Fruit fly (Drosophila melanogaster) whole organism, prepupa: ENCODE data around the gene Ugt35E2.
A peak's percentile ranks its signal among the peaks of the same experiment; 100 is the strongest.

ENCODE experiments used
- CG10669 ChIP-seq: fragments of 200-800 bp; sonication (Bioruptor generic); optimal IDR thresholded peaks from 3 replicates; lab custom pipeline; 2018; ENCODE audit warnings: missing biosample characterization, mild to moderate bottlenecking, missing genetic modification characterization, moderate library complexity
- CG11294 ChIP-seq: fragments of 200-800 bp; sonication (Bioruptor generic); IDR thresholded peaks from 2 replicates; pipeline ENCODE4 v1.3.6; 2022; ENCODE audit warnings: missing biosample characterization, missing genetic modification characterization
- CG11762 ChIP-seq: fragments of 200-800 bp; sonication (Bioruptor generic); optimal IDR thresholded peaks from 3 replicates; lab custom pipeline; 2016; ENCODE audit warnings: missing biosample characterization, missing genetic modification characterization; ENCODE audit not compliant: insufficient read depth
- CG11902 ChIP-seq: fragments of 200-800 bp; sonication (Bioruptor generic); optimal IDR thresholded peaks from 3 replicates; lab custom pipeline; 2016; ENCODE audit warnings: missing biosample characterization, missing genetic modification characterization
- CG15336 ChIP-seq: fragments of 200-800 bp; sonication (Bioruptor generic); IDR thresholded peaks from 2 replicates; pipeline ENCODE4 v1.3.6; 2022; ENCODE audit warnings: missing biosample characterization, missing genetic modification characterization
- CG1621 ChIP-seq: fragments of 200-800 bp; sonication (Bioruptor generic); optimal IDR thresholded peaks from 3 replicates; lab custom pipeline; 2018; ENCODE audit warnings: missing biosample characterization, mild to moderate bottlenecking, missing genetic modification characterization
- CG3032 ChIP-seq: fragments of 200-800 bp; optimal IDR thresholded peaks from 2 replicates; lab custom pipeline; 2019; ENCODE audit warnings: missing biosample characterization, mild to moderate bottlenecking, missing genetic modification characterization, moderate library complexity
- CG31627 ChIP-seq: fragments of 200-800 bp; sonication (Bioruptor generic); optimal IDR thresholded peaks from 3 replicates; lab custom pipeline; 2016; ENCODE audit warnings: missing biosample characterization, missing genetic modification characterization
- CG32006 ChIP-seq: fragments of 200-800 bp; sonication (Bioruptor generic); optimal IDR thresholded peaks from 3 replicates; lab custom pipeline; 2017; ENCODE audit warnings: missing biosample characterization, mild to moderate bottlenecking, missing genetic modification characterization
- CG34406 ChIP-seq: fragments of 200-800 bp; sonication (Bioruptor generic); optimal IDR thresholded peaks from 3 replicates; lab custom pipeline; 2016; ENCODE audit warnings: missing biosample characterization, missing genetic modification characterization
- CG4318 ChIP-seq: fragments of 200-800 bp; sonication (Bioruptor generic); optimal IDR thresholded peaks from 3 replicates; lab custom pipeline; 2017; ENCODE audit warnings: missing biosample characterization, mild to moderate bottlenecking, missing genetic modification characterization
- CG6276 ChIP-seq: fragments of 200-800 bp; sonication (Bioruptor generic); optimal IDR thresholded peaks from 2 replicates; lab custom pipeline; 2017; ENCODE audit warnings: missing biosample characterization, mild to moderate bottlenecking, missing genetic modification characterization
- CG6792 ChIP-seq: fragments of 200-800 bp; sonication (Bioruptor generic); optimal IDR thresholded peaks from 3 replicates; lab custom pipeline; 2016; ENCODE audit warnings: missing biosample characterization, missing genetic modification characterization
- CG6808 ChIP-seq: fragments of 200-800 bp; sonication (Bioruptor generic); optimal IDR thresholded peaks from 3 replicates; lab custom pipeline; 2017; ENCODE audit warnings: missing biosample characterization, missing genetic modification characterization, mild to moderate bottlenecking, moderate library complexity, missing genetic modification reagents
- CG6854 ChIP-seq: fragments of 200-800 bp; sonication (Bioruptor generic); optimal IDR thresholded peaks from 2 replicates; lab custom pipeline; 2017; ENCODE audit warnings: missing biosample characterization, mild to moderate bottlenecking, missing genetic modification characterization
- CG7368 ChIP-seq: fragments of 200-800 bp; sonication (Bioruptor generic); optimal IDR thresholded peaks from 3 replicates; lab custom pipeline; 2016; ENCODE audit warnings: missing biosample characterization, missing genetic modification characterization
- CG8119 ChIP-seq: fragments of 200-800 bp; sonication (Bioruptor generic); IDR thresholded peaks from 3 replicates; pipeline ENCODE4 v1.3.6; 2022; ENCODE audit warnings: missing biosample characterization, missing genetic modification characterization
- CG9139 ChIP-seq: fragments of 200-800 bp; sonication (Bioruptor generic); optimal IDR thresholded peaks from 3 replicates; lab custom pipeline; 2017; ENCODE audit warnings: missing biosample characterization, mild to moderate bottlenecking, missing genetic modification characterization
- Eip75B ChIP-seq: fragments of 200-800 bp; sonication (Bioruptor generic); optimal IDR thresholded peaks from 3 replicates; lab custom pipeline; 2016; ENCODE audit warnings: missing biosample characterization, missing genetic modification characterization
- Ets21C ChIP-seq: fragments of 200-800 bp; sonication (Bioruptor generic); optimal IDR thresholded peaks from 3 replicates; lab custom pipeline; 2016; ENCODE audit warnings: missing biosample characterization, missing genetic modification characterization
- Ets96B ChIP-seq: fragments of 200-800 bp; optimal IDR thresholded peaks from 2 replicates; lab custom pipeline; 2019; ENCODE audit warnings: missing biosample characterization, mild to moderate bottlenecking, missing genetic modification characterization, moderate library complexity
- Gug ChIP-seq: fragments of 200-800 bp; sonication (Bioruptor generic); IDR thresholded peaks from 2 replicates; pipeline ENCODE4 v1.3.6; 2022; ENCODE audit warnings: missing biosample characterization, missing genetic modification characterization
- Hr38 ChIP-seq: sonication (Bioruptor generic); optimal IDR thresholded peaks from 2 replicates; lab custom pipeline; 2016; ENCODE audit warnings: missing biosample characterization, missing genetic modification characterization
- Hr4 ChIP-seq: fragments of 200-800 bp; sonication (Bioruptor generic); optimal IDR thresholded peaks from 3 replicates; lab custom pipeline; 2016; ENCODE audit warnings: missing biosample characterization, missing genetic modification characterization
- Met ChIP-seq: fragments of 200-800 bp; sonication (Bioruptor generic); optimal IDR thresholded peaks from 3 replicates; lab custom pipeline; 2016; ENCODE audit warnings: missing biosample characterization, missing genetic modification characterization
- OdsH ChIP-seq: fragments of 200-800 bp; sonication (Bioruptor generic); optimal IDR thresholded peaks from 3 replicates; lab custom pipeline; 2016; ENCODE audit warnings: missing biosample characterization, missing genetic modification characterization
- Smox ChIP-seq: fragments of 200-800 bp; sonication (Bioruptor generic); optimal IDR thresholded peaks from 3 replicates; lab custom pipeline; 2016; ENCODE audit warnings: missing biosample characterization, missing genetic modification characterization
- Sox102F ChIP-seq: fragments of 200-800 bp; sonication (Bioruptor generic); optimal IDR thresholded peaks from 2 replicates; lab custom pipeline; 2016; ENCODE audit warnings: missing biosample characterization, mild to moderate bottlenecking, missing genetic modification characterization
- Sox14 ChIP-seq: fragments of 200-800 bp; sonication (Bioruptor generic); optimal IDR thresholded peaks from 3 replicates; lab custom pipeline; 2016; ENCODE audit warnings: missing biosample characterization, missing genetic modification characterization
- Sox15 ChIP-seq: fragments of 200-800 bp; sonication (Bioruptor generic); optimal IDR thresholded peaks from 3 replicates; lab custom pipeline; 2016; ENCODE audit warnings: missing biosample characterization, missing genetic modification characterization
- achi ChIP-seq: fragments of 200-800 bp; sonication (Bioruptor generic); optimal IDR thresholded peaks from 3 replicates; lab custom pipeline; 2016; ENCODE audit warnings: missing biosample characterization, missing genetic modification characterization
- acj6 ChIP-seq: fragments of 200-800 bp; sonication (Bioruptor generic); optimal IDR thresholded peaks from 3 replicates; lab custom pipeline; 2016; ENCODE audit warnings: missing biosample characterization, missing genetic modification characterization
- cyc ChIP-seq: fragments of 200-800 bp; sonication (Bioruptor generic); optimal IDR thresholded peaks from 3 replicates; lab custom pipeline; 2016; ENCODE audit warnings: missing biosample characterization, missing genetic modification characterization
- dac ChIP-seq: fragments of 200-800 bp; sonication (Bioruptor generic); optimal IDR thresholded peaks from 2 replicates; lab custom pipeline; 2017; ENCODE audit warnings: missing biosample characterization, mild to moderate bottlenecking, missing genetic modification characterization
- dsx ChIP-seq: fragments of 200-800 bp; optimal IDR thresholded peaks from 3 replicates; lab custom pipeline; 2019; ENCODE audit warnings: missing biosample characterization, mild to moderate bottlenecking, missing genetic modification characterization, moderate library complexity; ENCODE audit not compliant: poor library complexity, severe bottlenecking
- esn ChIP-seq: fragments of 200-800 bp; sonication (Bioruptor generic); optimal IDR thresholded peaks from 2 replicates; lab custom pipeline; 2016; ENCODE audit warnings: missing biosample characterization, mild to moderate bottlenecking, missing genetic modification characterization, moderate library complexity
- fd59A ChIP-seq: fragments of 200-800 bp; sonication (Bioruptor generic); optimal IDR thresholded peaks from 2 replicates; lab custom pipeline; 2017; ENCODE audit warnings: missing biosample characterization, mild to moderate bottlenecking, missing genetic modification characterization, missing genetic modification reagents
- fd85E ChIP-seq: fragments of 200-800 bp; sonication (Bioruptor generic); optimal IDR thresholded peaks from 3 replicates; lab custom pipeline; 2016; ENCODE audit warnings: missing biosample characterization, missing genetic modification characterization
- fkh ChIP-seq: fragments of 200-800 bp; sonication (Bioruptor generic); optimal IDR thresholded peaks from 3 replicates; lab custom pipeline; 2017; ENCODE audit warnings: missing biosample characterization, mild to moderate bottlenecking, missing genetic modification characterization, moderate library complexity
- lz ChIP-seq: fragments of 200-800 bp; sonication (Bioruptor generic); optimal IDR thresholded peaks from 3 replicates; lab custom pipeline; 2016; ENCODE audit warnings: missing biosample characterization, missing genetic modification characterization
- pdm3 ChIP-seq: fragments of 200-800 bp; sonication (Bioruptor generic); optimal IDR thresholded peaks from 3 replicates; lab custom pipeline; 2016; ENCODE audit warnings: missing biosample characterization, missing genetic modification characterization
- salr ChIP-seq, 2 experiments: fragments of 200-800 bp; sonication (Bioruptor generic); optimal IDR thresholded peaks; 3 replicates each; lab custom pipeline; 2016 to 2018; ENCODE audit warnings: missing biosample characterization in 2 of 2, missing genetic modification characterization in 2 of 2, mild to moderate bottlenecking in 1 of 2
- spab ChIP-seq: fragments of 200-800 bp; sonication (Bioruptor generic); optimal IDR thresholded peaks from 2 replicates; lab custom pipeline; 2017; ENCODE audit warnings: missing biosample characterization, mild to moderate bottlenecking, missing genetic modification characterization, missing genetic modification reagents
- ss ChIP-seq, 2 experiments: fragments of 200-800 bp; sonication (Bioruptor generic); optimal IDR thresholded peaks; 2 replicates in 1 of 2; 3 replicates in 1 of 2; lab custom pipeline; 2017 to 2018; ENCODE audit warnings: mild to moderate bottlenecking in 2 of 2, missing biosample characterization in 2 of 2, missing genetic modification characterization in 2 of 2, moderate library complexity in 1 of 2

Ugt35E2 gene

DNA sequence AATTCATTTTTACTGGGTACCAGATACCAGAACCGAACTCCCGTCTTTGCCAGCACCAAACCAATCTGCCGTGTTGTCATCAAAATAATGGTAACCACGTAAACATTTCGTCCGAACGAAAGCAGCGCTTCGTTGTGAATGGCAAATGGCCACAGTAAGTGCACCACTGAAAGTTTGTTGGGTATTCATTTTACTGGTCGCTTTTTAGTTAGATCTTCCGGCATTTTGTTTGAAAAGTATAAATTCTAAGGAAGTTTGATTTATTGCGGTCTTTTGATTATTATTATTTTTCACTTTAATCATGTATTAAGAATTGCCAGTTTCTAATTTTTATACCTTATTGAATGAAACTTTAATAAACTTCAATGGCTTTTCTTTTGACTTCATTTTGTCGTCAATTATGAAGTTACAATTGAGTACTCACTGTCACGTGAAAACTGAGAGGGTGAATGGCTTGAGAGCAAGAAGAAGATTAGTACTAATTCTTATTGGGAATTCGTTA is 46.7 kb upstream of the Ugt35E2 start, which contains the start of gene ZnT86D (continued):
- TF ChIP-seq esn (GFP tag; lab: Kevin White, UChicago) (peak; percentile 83), Hr4 (GFP tag; lab: Kevin White, UChicago) (peak; percentile 87), CG11762 (GFP tag; lab: Kevin White, UChicago) (peak; percentile 34), spab (GFP tag; lab: Kevin White, UChicago) (no peak), OdsH (peak; percentile 71), CG11902 (GFP tag; lab: Kevin White, UChicago) (peak; percentile 67), CG15336 (GFP tag; lab: Robert Waterston, UW) (peak; percentile 60), Met (peak; percentile 76), CG1621 (peak; percentile 45), pdm3 (GFP tag; lab: Kevin White, UChicago) (peak; percentile 69), lz (peak; percentile 80), Sox102F (GFP tag; lab: Kevin White, UChicago) (peak; percentile 76), dac (GFP tag; lab: Kevin White, UChicago) (peak; percentile 22), CG6276 (GFP tag; lab: Kevin White, UChicago) (no peak)

DNA sequence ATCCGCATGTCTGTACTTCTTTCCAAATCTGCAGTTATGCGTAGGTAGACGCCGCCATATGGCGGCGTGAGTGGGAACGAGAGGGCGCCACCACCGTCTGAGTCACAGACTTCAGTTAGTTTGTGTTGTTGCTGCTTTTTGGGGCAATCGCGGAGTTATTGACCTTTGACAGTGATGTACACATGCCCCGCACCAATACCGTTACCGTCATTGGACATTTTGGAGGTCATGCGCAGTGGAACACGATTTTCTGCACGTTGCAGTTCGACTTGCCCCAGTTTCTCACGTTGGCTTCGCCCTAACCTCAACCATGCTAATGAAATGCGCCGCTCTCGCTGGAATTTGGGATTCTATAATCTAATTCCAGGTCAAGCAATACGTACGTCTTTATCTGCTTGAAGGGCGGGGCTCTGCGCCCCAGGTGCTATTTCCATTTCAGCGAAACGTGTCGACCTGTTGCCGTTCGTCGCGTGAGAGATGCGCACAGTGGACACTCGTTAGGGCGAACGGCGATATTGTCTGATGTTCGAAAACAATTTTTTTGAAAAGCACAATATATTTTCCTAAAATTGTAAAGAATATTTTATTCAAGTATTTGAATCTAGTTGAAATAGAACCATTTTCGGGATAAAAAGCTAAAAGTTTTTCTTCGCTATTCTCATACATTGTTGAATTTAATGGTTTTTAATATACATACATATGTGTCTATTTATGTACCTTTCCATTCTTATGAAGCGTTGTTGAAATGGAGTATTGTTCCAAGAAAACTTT is 43.7 kb upstream of the Ugt35E2 start:
- TF ChIP-seq Smox (peak; percentile 79), esn (GFP tag; lab: Kevin White, UChicago) (peak; percentile 83), fkh (no peak), CG10669 (peak; percentile 53), CG34406 (GFP tag; lab: Kevin White, UChicago) (peak; percentile 48), Eip75B (GFP tag; lab: Kevin White, UChicago) (peak; percentile 76), achi (GFP tag; lab: Kevin White, UChicago) (peak; percentile 67), CG6808 (peak; percentile 14), CG8119 (peak; percentile 53; the same call in 2 of the 3 replicates), ss (GFP tag; optimal IDR thresholded peaks at IDR 0.05; lab: Kevin White, UChicago) (peak; percentile 14 to 39), dsx (GFP tag; lab: Kevin White, UChicago) (peak; percentile 12), CG6276 (GFP tag; lab: Kevin White, UChicago) (no peak), lz (peak; percentile 83), pdm3 (GFP tag; lab: Kevin White, UChicago) (peak; percentile 82), CG3032 (tag; lab: Kevin White, UChicago) (peak; percentile 49), spab (GFP tag; lab: Kevin White, UChicago) (no peak), CG6854 (GFP tag; lab: Kevin White, UChicago) (no peak), Gug (GFP tag; lab: Robert Waterston, UW) (peak; percentile 55), Ets96B (peak; percentile 42), CG1621 (no peak), CG32006 (GFP tag; lab: Kevin White, UChicago) (peak; percentile 65), Ets21C (GFP tag; lab: Kevin White, UChicago) (peak; percentile 66), Sox14 (GFP tag; lab: Kevin White, UChicago) (peak; percentile 72), CG4318 (GFP tag; lab: Kevin White, UChicago) (no peak), CG11902 (GFP tag; lab: Kevin White, UChicago) (peak; percentile 50), fd59A (GFP tag; lab: Kevin White, UChicago) (peak; percentile 7), dac (GFP tag; lab: Kevin White, UChicago) (peak; percentile 21), CG15336 (GFP tag; lab: Robert Waterston, UW) (peak; percentile 69), Sox102F (GFP tag; lab: Kevin White, UChicago) (peak; percentile 72), CG7368 (peak; percentile 43), cyc (GFP tag; lab: Kevin White, UChicago) (peak; percentile 75), Met (peak; percentile 81), OdsH (peak; percentile 68), CG11762 (GFP tag; lab: Kevin White, UChicago) (no peak), Hr4 (GFP tag; lab: Kevin White, UChicago) (peak; percentile 80), salr (GFP tag; optimal IDR thresholded peaks at IDR 0.05; lab: Kevin White, UChicago) (peak in 1 of 2 experiments; percentile 26), CG31627 (GFP tag; lab: Kevin White, UChicago) (peak; percentile 83), Hr38 (GFP tag; lab: Kevin White, UChicago) (no peak), acj6 (peak; percentile 64), fd85E (no peak), CG6792 (peak; percentile 57), CG11294 (no peak), CG9139 (GFP tag; lab: Kevin White, UChicago) (no peak), Sox15 (peak; percentile 62)
